Worm (Caenorhabditis elegans): ENCODE measurements around the gene cyp-33C4.

Gene cyp-33C4

ce11 chrV:2206181-2206580 is 29.8 kb upstream of the cyp-33C4 start, which contains the start of gene srt-40:
srt-40 (minus strand) TSS chrV:2206281.
- TF ChIP-seq alr-1 (tag; optimal IDR thresholded peaks at IDR 0.05; ENCODE audit: borderline replicate concordance) (no peak), nhr-84 (tag; optimal IDR thresholded peaks at IDR 0.05) (no peak), nhr-77 (tag; optimal IDR thresholded peaks at IDR 0.05) (no peak), elt-3 (tag; optimal IDR thresholded peaks at IDR 0.05) (no peak), nhr-90 (tag; optimal IDR thresholded peaks at IDR 0.05; ENCODE audit: poor library complexity) (no peak), egl-13 (tag; optimal IDR thresholded peaks at IDR 0.05) (no peak), tlp-1 (tag; optimal IDR thresholded peaks at IDR 0.05) (no peak), unc-30 (tag; optimal IDR thresholded peaks at IDR 0.05) (no peak), fkh-4 (tag; optimal IDR thresholded peaks at IDR 0.05; ENCODE audit: borderline replicate concordance) (no peak), ces-1 (GFP tag; optimal IDR thresholded peaks at IDR 0.05) (no peak), hlh-4 (tag; optimal IDR thresholded peaks at IDR 0.05) (no peak), sup-37 (GFP tag; optimal IDR thresholded peaks at IDR 0.05) (no peak), mdl-1 (tag; optimal IDR thresholded peaks at IDR 0.05) (no peak), nhr-237 (tag; optimal IDR thresholded peaks at IDR 0.05) (no peak), ztf-11 (tag; optimal IDR thresholded peaks at IDR 0.05) (no peak), isw-1 (GFP tag; IDR thresholded peaks at IDR 0.05) (no peak), snu-23 (GFP tag; optimal IDR thresholded peaks at IDR 0.05) (no peak), ceh-8 (GFP tag; optimal IDR thresholded peaks at IDR 0.05) (no peak), blmp-1 (tag; optimal IDR thresholded peaks at IDR 0.05) (no peak), zag-1 (tag; optimal IDR thresholded peaks at IDR 0.05) (no peak)

ce11 chrV:2206801-2207200 is 29.1 kb upstream of the cyp-33C4 start, which contains the start of gene svh-11:
svh-11 (plus strand) TSS chrV:2207101.
- TF ChIP-seq nhr-237 (tag; optimal IDR thresholded peaks at IDR 0.05) (no peak), ceh-63 (GFP tag; optimal IDR thresholded peaks at IDR 0.05) (no peak)

- TF ChIP-seq blmp-1 (tag; optimal IDR thresholded peaks at IDR 0.05) = no peak
- TF ChIP-seq nhr-20 (tag; optimal IDR thresholded peaks at IDR 0.05) = no peak
- no peak for TF ChIP-seq unc-98 (GFP tag; IDR thresholded peaks at IDR 0.05)
- TF ChIP-seq lir-3 (tag; optimal IDR thresholded peaks at IDR 0.05; ENCODE audit: poor library complexity) = no peak
- no peak for TF ChIP-seq egl-27 (tag; optimal IDR thresholded peaks at IDR 0.05)
- TF ChIP-seq fkh-4 (tag; optimal IDR thresholded peaks at IDR 0.05; ENCODE audit: borderline replicate concordance) = no peak
- TF ChIP-seq rnt-1 (tag; optimal IDR thresholded peaks at IDR 0.05) = no peak
- TF ChIP-seq Y116A8C.19 (tag; optimal IDR thresholded peaks at IDR 0.05; ENCODE audit: borderline replicate concordance) = no peak
- no peak for TF ChIP-seq hpl-2 (GFP tag; optimal IDR thresholded peaks at IDR 0.05)
- TF ChIP-seq ceh-82 (tag; optimal IDR thresholded peaks at IDR 0.05) = no peak
- no peak for TF ChIP-seq pqm-1 (tag; optimal IDR thresholded peaks at IDR 0.05)
- no peak for TF ChIP-seq ama-1 (optimal IDR thresholded peaks at IDR 0.05)
- TF ChIP-seq unc-62 (GFP tag; optimal IDR thresholded peaks at IDR 0.05) = no peak
- TF ChIP-seq isw-1 (GFP tag; IDR thresholded peaks at IDR 0.05) = no peak
- no peak for TF ChIP-seq nhr-77 (tag; optimal IDR thresholded peaks at IDR 0.05)
- no peak for TF ChIP-seq lin-35 (GFP tag; optimal IDR thresholded peaks at IDR 0.05)
- TF ChIP-seq C04F5.9 (tag; optimal IDR thresholded peaks at IDR 0.05) = no peak
- TF ChIP-seq nhr-28 (tag; optimal IDR thresholded peaks at IDR 0.05) = no peak
- no peak for TF ChIP-seq nhr-85 (tag)
Measured at ce11 chrV:2207527-2207926, 28.4 kb upstream of the cyp-33C4 start.

- peak; percentile 39 for TF ChIP-seq snu-23 (GFP tag; optimal IDR thresholded peaks at IDR 0.05)
- TF ChIP-seq pax-3 (tag; optimal IDR thresholded peaks at IDR 0.05) = no peak
- TF ChIP-seq mdl-1 (tag; optimal IDR thresholded peaks at IDR 0.05) = peak in 1 of 2 experiments; percentile 62
- TF ChIP-seq lin-35 (GFP tag; optimal IDR thresholded peaks at IDR 0.05) = peak in 1 of 2 experiments; percentile 45
- peak; percentile 9 for TF ChIP-seq elt-2 (tag; optimal IDR thresholded peaks at IDR 0.05)
- TF ChIP-seq lin-39 (tag; optimal IDR thresholded peaks at IDR 0.05) = no peak
- TF ChIP-seq blmp-1 (tag; optimal IDR thresholded peaks at IDR 0.05) = peak; percentile 22
- peak in 2 of 3 experiments; percentile 2 to 8 for TF ChIP-seq dpl-1 (GFP tag; optimal IDR thresholded peaks at IDR 0.05)
- no peak for TF ChIP-seq nhr-84 (tag; optimal IDR thresholded peaks at IDR 0.05)
- peak; percentile 73 for TF ChIP-seq nhr-20 (tag; optimal IDR thresholded peaks at IDR 0.05)
- TF ChIP-seq efl-1 (optimal IDR thresholded peaks at IDR 0.05) = peak in 1 of 2 experiments; percentile 17
- no peak for TF ChIP-seq efl-1 (GFP tag; optimal IDR thresholded peaks at IDR 0.05 in 1 of 2)
Measured at ce11 chrV:2211936-2212335, 24.0 kb upstream of the cyp-33C4 start, which contains the start of gene nhr-133. nhr-133 (minus strand) TSS chrV:2212118.
